Worm (Caenorhabditis elegans): ENCODE data around the gene lgc-58.

DNA sequence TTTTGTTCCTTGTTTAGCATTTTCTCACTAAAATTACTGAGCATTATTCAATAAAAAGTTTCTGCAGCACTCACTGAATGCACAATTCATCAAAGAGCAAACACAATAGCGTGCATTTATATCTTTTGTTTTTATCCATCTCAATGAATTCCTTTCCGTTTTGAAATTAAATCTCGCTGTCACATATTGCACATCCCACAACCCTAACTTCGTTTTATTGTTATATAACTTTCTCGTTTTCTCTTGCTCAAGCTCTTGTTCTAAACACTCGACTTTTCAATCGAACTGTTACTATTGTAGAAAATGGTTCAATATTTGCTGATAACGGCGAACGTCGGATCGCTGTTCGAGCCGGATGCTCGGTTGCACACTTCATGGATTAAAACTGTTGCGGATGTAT, 44.1 kb upstream of the lgc-58 start, which contains the start of gene ipp-5:
- TF ChIP-seq saeg-2 (GFP tag; IDR thresholded peaks at IDR 0.05): no peak
- TF ChIP-seq nhr-102 (tag; optimal IDR thresholded peaks at IDR 0.05): no peak

All from whole organism, L4 larva.